Worm (Caenorhabditis elegans) whole organism, L4 larva: ENCODE measurements around the gene bcl-11.

ENCODE experiments used
- D1046.2 ChIP-seq: fragments of 200-800 bp; sonication (Bioruptor generic); IDR thresholded peaks from 2 replicates; pipeline ENCODE4 v1.3.6; 2022; ENCODE audit warnings: missing genetic modification characterization, missing compliant biosample characterization
- F26F4.8 ChIP-seq: fragments of 200-800 bp; sonication (Bioruptor generic); conservative IDR thresholded peaks from 2 replicates; pipeline ENCODE4 v1.3.6; 2022; ENCODE audit warnings: missing genetic modification characterization, missing compliant biosample characterization
- F37D6.2 ChIP-seq: sonication (generic microtip); optimal IDR thresholded peaks from 2 replicates; lab custom pipeline; 2016; ENCODE audit warnings: mild to moderate bottlenecking, missing genetic modification characterization, missing compliant biosample characterization
- F49E8.2 ChIP-seq: sonication (generic microtip); optimal IDR thresholded peaks from 2 replicates; lab custom pipeline; 2016; ENCODE audit warnings: missing compliant biosample characterization, mild to moderate bottlenecking, missing genetic modification characterization, borderline replicate concordance
- T20F7.1 ChIP-seq: fragments of 200-800 bp; sonication (Bioruptor generic); optimal IDR thresholded peaks from 2 replicates; lab custom pipeline; 2018; ENCODE audit warnings: mild to moderate bottlenecking, missing genetic modification characterization, missing compliant biosample characterization
- T26A8.4 ChIP-seq: fragments of 200-800 bp; sonication (Bioruptor generic); IDR thresholded peaks from 2 replicates; pipeline ENCODE4 v1.3.6; 2022; ENCODE audit warnings: missing genetic modification characterization, missing compliant biosample characterization
- Y75B8A.6 ChIP-seq: fragments of 200-800 bp; sonication (Bioruptor generic); IDR thresholded peaks from 2 replicates; pipeline ENCODE4 v1.3.6; 2022; ENCODE audit warnings: missing genetic modification reagents, missing genetic modification characterization, missing compliant biosample characterization
- aha-1 ChIP-seq: fragments of 150-350 bp; peaks from one replicate; lab custom pipeline; 2014; ENCODE audit warnings: missing biosample characterization, missing genetic modification characterization
- attf-4 ChIP-seq: sonication (generic microtip); optimal IDR thresholded peaks from 3 replicates; lab custom pipeline; 2017; ENCODE audit warnings: missing biosample characterization, missing genetic modification characterization
- ceh-82 ChIP-seq: sonication (generic microtip); optimal IDR thresholded peaks from 2 replicates; lab custom pipeline; 2017; ENCODE audit warnings: missing biosample characterization, missing genetic modification characterization
- daf-8 ChIP-seq: fragments of 200-800 bp; sonication (Bioruptor generic); IDR thresholded peaks from 2 replicates; pipeline ENCODE4 v1.3.6; 2022; ENCODE audit warnings: missing genetic modification characterization, missing compliant biosample characterization
- dmd-8 ChIP-seq: fragments of 200-800 bp; sonication (Bioruptor generic); IDR thresholded peaks from 2 replicates; pipeline ENCODE4 v1.3.6; 2022; ENCODE audit warnings: missing genetic modification characterization, missing compliant biosample characterization
- duxl-1 ChIP-seq: sonication (generic microtip); optimal IDR thresholded peaks from 2 replicates; lab custom pipeline; 2016; ENCODE audit warnings: mild to moderate bottlenecking, missing genetic modification characterization, moderate library complexity, missing compliant biosample characterization; ENCODE audit not compliant: poor library complexity
- dve-1 ChIP-seq: sonication (generic microtip); optimal IDR thresholded peaks from 2 replicates; lab custom pipeline; 2017; ENCODE audit warnings: antibody characterized with exemption, mild to moderate bottlenecking, missing genetic modification characterization, missing compliant biosample characterization; ENCODE audit not compliant: insufficient read depth
- fos-1 ChIP-seq: fragments of 150-350 bp; optimal IDR thresholded peaks from 2 replicates; lab custom pipeline; 2014; ENCODE audit warnings: missing biosample characterization, missing genetic modification characterization
- hif-1 ChIP-seq, 2 experiments: sonication (generic microtip); optimal IDR thresholded peaks; 2 replicates each; lab custom pipeline; 2016 to 2017; ENCODE audit warnings: missing compliant biosample characterization in 2 of 2, missing genetic modification characterization in 2 of 2, missing genetic modification reagents in 2 of 2, missing genotype in 2 of 2, mild to moderate bottlenecking in 1 of 2
- hlh-11 ChIP-seq: fragments of 200-800 bp; sonication (Bioruptor generic); optimal IDR thresholded peaks from 2 replicates; lab custom pipeline; 2018; ENCODE audit warnings: mild to moderate bottlenecking, missing genetic modification characterization, missing compliant biosample characterization
- hmg-1.1 ChIP-seq: fragments of 200-800 bp; sonication (Bioruptor generic); IDR thresholded peaks from 2 replicates; pipeline ENCODE4 v1.3.6; 2022; ENCODE audit warnings: missing genetic modification reagents, missing genetic modification characterization, missing compliant biosample characterization
- lin-1 ChIP-seq: fragments of 200-800 bp; sonication (Bioruptor generic); IDR thresholded peaks from 2 replicates; pipeline ENCODE4 v1.3.6; 2022; ENCODE audit warnings: missing genetic modification reagents, missing genetic modification characterization, missing compliant biosample characterization
- lin-13 ChIP-seq: fragments of 150-350 bp; optimal IDR thresholded peaks from 2 replicates; lab custom pipeline; 2014; ENCODE audit warnings: missing biosample characterization, missing genetic modification reagents, missing genetic modification characterization
- lin-15B ChIP-seq: fragments of 150-350 bp; sonication (generic microtip); optimal IDR thresholded peaks from 3 replicates; lab custom pipeline; 2014; ENCODE audit warnings: missing biosample characterization, missing genetic modification characterization
- lin-39 ChIP-seq: fragments of 150-350 bp; optimal IDR thresholded peaks from 2 replicates; lab custom pipeline; 2014; ENCODE audit warnings: missing biosample characterization, missing genetic modification reagents, missing genetic modification characterization
- lsy-2 ChIP-seq, 2 experiments: fragments of 150-350 bp in 1 of 2; sonication (generic microtip) in 1 of 2; optimal IDR thresholded peaks; 2 replicates each; lab custom pipeline; 2014 to 2017; ENCODE audit warnings: missing biosample characterization in 2 of 2, missing genetic modification characterization in 2 of 2
- mdl-1 ChIP-seq, 2 experiments: fragments of 150-350 bp in 1 of 2; sonication (generic microtip) in 1 of 2; optimal IDR thresholded peaks; 2 replicates each; lab custom pipeline; 2014 to 2017; ENCODE audit warnings: missing biosample characterization in 2 of 2, missing genetic modification characterization in 2 of 2
- mes-2 ChIP-seq: sonication (generic microtip); optimal IDR thresholded peaks from 2 replicates; lab custom pipeline; 2016; ENCODE audit warnings: missing genotype, mild to moderate bottlenecking, missing genetic modification characterization, missing compliant biosample characterization; ENCODE audit not compliant: poor library complexity, severe bottlenecking
- mxl-3 ChIP-seq: fragments of 200-800 bp; sonication (Bioruptor generic); optimal IDR thresholded peaks from 2 replicates; lab custom pipeline; 2018; ENCODE audit warnings: mild to moderate bottlenecking, missing genetic modification characterization, missing compliant biosample characterization
- nhr-102 ChIP-seq: sonication (generic microtip); optimal IDR thresholded peaks from 2 replicates; lab custom pipeline; 2016; ENCODE audit warnings: mild to moderate bottlenecking, missing genetic modification characterization, moderate library complexity, missing compliant biosample characterization
- nhr-11 ChIP-seq: fragments of 150-350 bp; optimal IDR thresholded peaks from 2 replicates; lab custom pipeline; 2014; ENCODE audit warnings: missing biosample characterization, missing genetic modification characterization
- nhr-25 ChIP-seq: sonication (generic microtip); optimal IDR thresholded peaks from 2 replicates; lab custom pipeline; 2017; ENCODE audit warnings: missing genetic modification characterization, mild to moderate bottlenecking, missing compliant biosample characterization, antibody characterized with exemption, moderate library complexity, borderline replicate concordance; ENCODE audit not compliant: insufficient read depth
- nhr-28 ChIP-seq: fragments of 150-350 bp; optimal IDR thresholded peaks from 2 replicates; lab custom pipeline; 2014; ENCODE audit warnings: missing biosample characterization, missing genetic modification characterization
- nhr-48 ChIP-seq: sonication (generic microtip); optimal IDR thresholded peaks from 2 replicates; lab custom pipeline; 2016; ENCODE audit warnings: mild to moderate bottlenecking, missing genetic modification characterization, missing compliant biosample characterization
- pha-4 ChIP-seq, 2 experiments: fragments of 150-350 bp in 1 of 2; fragments of 200-800 bp in 1 of 2; sonication (Bioruptor generic) in 1 of 2; IDR thresholded peaks in 1 of 2; optimal IDR thresholded peaks in 1 of 2; 2 replicates each; pipeline versions ENCODE4 v1.3.6 to Lab custom; 2014 to 2022; ENCODE audit warnings: missing genetic modification characterization in 2 of 2, missing genetic modification reagents in 2 of 2, missing biosample characterization in 1 of 2, missing compliant biosample characterization in 1 of 2
- pqm-1 ChIP-seq: sonication (generic microtip); optimal IDR thresholded peaks from 2 replicates; lab custom pipeline; 2017; ENCODE audit warnings: missing biosample characterization, missing genetic modification characterization
- set-16 ChIP-seq: fragments of 200-800 bp; sonication (Bioruptor generic); IDR thresholded peaks from 2 replicates; pipeline ENCODE4 v1.3.6; 2022; ENCODE audit warnings: missing genetic modification reagents, missing genetic modification characterization, missing compliant biosample characterization
- unc-130 ChIP-seq: sonication (generic microtip); optimal IDR thresholded peaks from 2 replicates; lab custom pipeline; 2016; ENCODE audit warnings: missing genetic modification reagents, missing genetic modification characterization, missing compliant biosample characterization
- unc-39 ChIP-seq: sonication (generic microtip); optimal IDR thresholded peaks from 2 replicates; lab custom pipeline; 2017; ENCODE audit warnings: missing biosample characterization, missing genetic modification characterization
- unc-62 ChIP-seq, 3 experiments: fragments of 150-350 bp in 1 of 3; sonication (generic microtip); optimal IDR thresholded peaks in 2 of 3; peaks in 1 of 3; 1 replicate in 1 of 3; 2 replicates in 2 of 3; lab custom pipeline; 2014 to 2017; ENCODE audit warnings: missing biosample characterization in 3 of 3, missing genetic modification characterization in 3 of 3, missing genetic modification reagents in 3 of 3, missing genotype in 1 of 3
- zag-1 ChIP-seq: fragments of 150-350 bp; optimal IDR thresholded peaks from 2 replicates; lab custom pipeline; 2014; ENCODE audit warnings: missing biosample characterization, missing genetic modification characterization
- ztf-7 ChIP-seq: fragments of 150-350 bp; optimal IDR thresholded peaks from 2 replicates; lab custom pipeline; 2014; ENCODE audit warnings: missing biosample characterization, missing genetic modification characterization

Gene bcl-11

ce11 chrV:6353182-6353780 lies 2.5 kb upstream of the bcl-11 start (continued):
- TF ChIP-seq F49E8.2 (tag; lab: Kevin White, UChicago) (no peak), nhr-11 (tag; lab: Kevin White, UChicago) (no peak), fos-1 (tag; lab: Kevin White, UChicago) (no peak), hif-1 (tag; optimal IDR thresholded peaks at IDR 0.05; lab: Kevin White, UChicago) (no peak), ceh-82 (tag; lab: Kevin White, UChicago) (no peak)

DNA sequence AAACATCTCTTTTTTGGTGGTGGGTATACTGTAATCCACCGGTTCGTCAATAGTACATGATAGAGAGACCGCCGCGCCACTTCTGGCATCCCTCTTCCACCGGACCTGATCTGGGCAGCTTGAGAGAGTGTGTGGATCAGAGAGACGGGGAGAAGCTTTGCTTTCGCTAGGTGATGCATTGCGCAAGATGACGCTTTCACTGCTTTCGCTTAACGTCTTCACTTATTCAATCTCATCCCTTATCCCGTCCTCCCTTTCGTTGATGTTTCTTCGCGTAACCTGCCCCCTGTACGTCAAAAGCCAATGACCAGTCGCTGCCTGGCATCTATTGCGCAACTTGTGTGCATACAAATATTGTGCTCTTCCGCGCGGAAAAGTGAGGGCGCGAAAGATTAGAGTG lies 1.6 kb upstream of the bcl-11 start:
- no peak for TF ChIP-seq ztf-7 (tag; lab: Kevin White, UChicago)
- no peak for TF ChIP-seq lin-1 (GFP tag; lab: Robert Waterston, UW)
- TF ChIP-seq hlh-11 (tag; lab: Kevin White, UChicago): peak; percentile 76
- TF ChIP-seq Y75B8A.6 (GFP tag; lab: Robert Waterston, UW): no peak
- no peak for TF ChIP-seq hmg-1.1 (GFP tag; lab: Robert Waterston, UW)
- no peak for TF ChIP-seq lin-39 (tag; lab: Kevin White, UChicago)
- TF ChIP-seq T20F7.1 (GFP tag; lab: Kevin White, UChicago): no peak
- TF ChIP-seq T26A8.4 (GFP tag; lab: Robert Waterston, UW): no peak
- TF ChIP-seq nhr-102 (tag; lab: Kevin White, UChicago): no peak
- no peak for TF ChIP-seq zag-1 (tag; lab: Kevin White, UChicago)
- no peak for TF ChIP-seq dmd-8 (GFP tag; lab: Robert Waterston, UW)
- peak; percentile 28; the same call in 1 of the 2 replicates for TF ChIP-seq set-16 (GFP tag; lab: Robert Waterston, UW)
- no peak for TF ChIP-seq lin-13 (GFP tag; lab: Kevin White, UChicago)
- no peak for TF ChIP-seq dve-1 (tag; lab: Kevin White, UChicago)
- TF ChIP-seq attf-4: no peak
- peak; percentile 70 for TF ChIP-seq mxl-3
- TF ChIP-seq nhr-25 (tag; lab: Kevin White, UChicago): peak; percentile 2
- peak in 1 of 2 experiments; percentile 47 for TF ChIP-seq mdl-1 (tag; optimal IDR thresholded peaks at IDR 0.05; lab: Kevin White, UChicago)
- no peak for TF ChIP-seq D1046.2
- TF ChIP-seq lsy-2 (tag; optimal IDR thresholded peaks at IDR 0.05; lab: Kevin White, UChicago): no peak
- TF ChIP-seq F37D6.2 (tag; lab: Kevin White, UChicago): no peak
- TF ChIP-seq aha-1 (tag; lab: Kevin White, UChicago): peak; percentile 78
- TF ChIP-seq duxl-1 (tag; lab: Kevin White, UChicago): no peak
- TF ChIP-seq pha-4 (GFP tag; IDR thresholded peaks at IDR 0.05; lab: Robert Waterston, UW): no peak
- no peak for TF ChIP-seq pha-4 (tag; optimal IDR thresholded peaks at IDR 0.05; lab: Kevin White, UChicago)
- no peak for TF ChIP-seq pqm-1
- TF ChIP-seq nhr-48 (tag; lab: Kevin White, UChicago): peak; percentile 79
- no peak for TF ChIP-seq unc-39 (tag; lab: Kevin White, UChicago)
- TF ChIP-seq unc-130: no peak
- peak; percentile 22 for TF ChIP-seq nhr-28
- TF ChIP-seq daf-8: no peak

DNA sequence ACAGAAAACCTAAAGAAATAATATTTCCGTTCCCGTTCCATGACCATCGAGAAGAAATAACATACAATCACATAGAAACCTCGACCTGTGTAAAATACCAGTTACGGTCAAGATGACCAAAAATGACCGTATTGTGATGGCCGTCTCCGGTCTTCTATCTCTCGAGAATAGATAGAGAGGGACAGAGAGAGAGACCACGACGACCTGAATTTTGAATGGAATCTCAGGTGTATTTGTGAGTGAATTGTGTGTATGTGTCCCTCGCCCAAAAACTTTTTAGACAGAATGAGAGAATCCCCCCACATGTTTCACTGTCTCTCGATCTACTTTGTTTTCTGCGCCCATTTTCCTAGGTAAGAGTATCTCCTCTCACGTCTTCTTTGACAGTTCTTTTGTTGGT lies 1.0 kb upstream of the bcl-11 start:
- TF ChIP-seq unc-62 (GFP tag; optimal IDR thresholded peaks at IDR 0.05 in 1 of 2; lab: Kevin White, UChicago) (peak in 1 of 2 experiments; percentile 13), unc-62 (tag; optimal IDR thresholded peaks at IDR 0.05; lab: Kevin White, UChicago) (no peak), lin-1 (GFP tag; lab: Robert Waterston, UW) (no peak), F49E8.2 (tag; lab: Kevin White, UChicago) (no peak), mes-2 (no peak), lin-15B (tag; lab: Kevin White, UChicago) (no peak), nhr-28 (peak; percentile 26), F26F4.8 (GFP tag; lab: Robert Waterston, UW) (no peak)
- TF ChIP-seq, all 104 proteins: peak for 2
